Fruit fly (Drosophila melanogaster) whole organism, embryonic: ENCODE results near the gene CG33791.

Experiments used
- Atf6 ChIP-seq: fragments of 200-800 bp; sonication (Bioruptor generic); IDR thresholded peaks from 2 replicates; pipeline ENCODE4 v1.3.6; 2022; ENCODE audit warnings: missing biosample characterization, missing genetic modification characterization
- CG10147 ChIP-seq: fragments of 200-800 bp; sonication (Bioruptor generic); optimal IDR thresholded peaks from 2 replicates; lab custom pipeline; 2019; ENCODE audit warnings: missing biosample characterization, mild to moderate bottlenecking, missing genetic modification characterization, moderate library complexity
- CG10209 ChIP-seq: fragments of 200-800 bp; sonication (Bioruptor generic); optimal IDR thresholded peaks from 3 replicates; lab custom pipeline; 2017; ENCODE audit warnings: missing biosample characterization, mild to moderate bottlenecking, missing genetic modification characterization, missing genetic modification reagents
- CG1024 ChIP-seq: fragments of 200-800 bp; sonication (Bioruptor generic); IDR thresholded peaks from 2 replicates; pipeline ENCODE4 v1.3.6; 2022; ENCODE audit warnings: missing biosample characterization, missing genetic modification characterization
- CG10267 ChIP-seq: fragments of 200-800 bp; sonication (Bioruptor generic); optimal IDR thresholded peaks from 2 replicates; lab custom pipeline; 2018; ENCODE audit warnings: missing biosample characterization, mild to moderate bottlenecking, missing genetic modification characterization, moderate library complexity
- CG10366 ChIP-seq: fragments of 200-800 bp; sonication (Bioruptor generic); IDR thresholded peaks from 2 replicates; pipeline ENCODE4 v1.3.6; 2022; ENCODE audit warnings: missing biosample characterization, missing genetic modification characterization
- CG10543 ChIP-seq: fragments of 200-800 bp; sonication (Bioruptor generic); optimal IDR thresholded peaks from 3 replicates; lab custom pipeline; 2017; ENCODE audit warnings: missing biosample characterization, mild to moderate bottlenecking, missing genetic modification characterization, moderate library complexity
- CG12155 ChIP-seq: fragments of 200-800 bp; sonication (Bioruptor generic); optimal IDR thresholded peaks from 3 replicates; lab custom pipeline; 2016; ENCODE audit warnings: missing biosample characterization, missing genetic modification characterization
- CG12744 ChIP-seq: fragments of 200-800 bp; sonication (Bioruptor generic); optimal IDR thresholded peaks from 2 replicates; lab custom pipeline; 2016; ENCODE audit warnings: missing biosample characterization, missing genetic modification characterization
- CG13123 ChIP-seq: fragments of 200-800 bp; sonication (Bioruptor generic); optimal IDR thresholded peaks from 2 replicates; lab custom pipeline; 2016; ENCODE audit warnings: missing biosample characterization, missing genetic modification characterization
- CG13894 ChIP-seq: fragments of 200-800 bp; sonication (Bioruptor generic); optimal IDR thresholded peaks from 3 replicates; lab custom pipeline; 2018; ENCODE audit warnings: missing biosample characterization, mild to moderate bottlenecking, missing genetic modification characterization, moderate library complexity
- CG15514 ChIP-seq: fragments of 200-800 bp; sonication (Bioruptor generic); optimal IDR thresholded peaks from 3 replicates; lab custom pipeline; 2017; ENCODE audit warnings: missing biosample characterization, missing genetic modification characterization, mild to moderate bottlenecking, moderate library complexity, missing genetic modification reagents
- CG16779 ChIP-seq: fragments of 200-800 bp; sonication (Bioruptor generic); IDR thresholded peaks from 2 replicates; pipeline ENCODE4 v1.3.6; 2022; ENCODE audit warnings: missing biosample characterization, missing genetic modification characterization
- CG2120 ChIP-seq: fragments of 200-800 bp; sonication (Bioruptor generic); optimal IDR thresholded peaks from 3 replicates; lab custom pipeline; 2016; ENCODE audit warnings: missing biosample characterization, missing genetic modification characterization
- CG3065 ChIP-seq: fragments of 200-800 bp; sonication (Bioruptor generic); optimal IDR thresholded peaks from 2 replicates; lab custom pipeline; 2016; ENCODE audit warnings: missing biosample characterization, missing genetic modification characterization
- CG31224 ChIP-seq: fragments of 200-800 bp; sonication (Bioruptor generic); IDR thresholded peaks from 2 replicates; pipeline ENCODE4 v1.3.6; 2022; ENCODE audit warnings: missing biosample characterization, missing genetic modification characterization
- CG31388 ChIP-seq: fragments of 200-800 bp; sonication (Bioruptor generic); optimal IDR thresholded peaks from 2 replicates; lab custom pipeline; 2016; ENCODE audit warnings: missing biosample characterization, missing genetic modification characterization
- CG32767 ChIP-seq: fragments of 200-800 bp; sonication (Bioruptor generic); IDR thresholded peaks from 2 replicates; pipeline ENCODE4 v1.3.6; 2022; ENCODE audit warnings: missing biosample characterization, missing genetic modification characterization
- CG34376 ChIP-seq: fragments of 200-800 bp; sonication (Bioruptor generic); optimal IDR thresholded peaks from 2 replicates; lab custom pipeline; 2018; ENCODE audit warnings: missing biosample characterization, mild to moderate bottlenecking, missing genetic modification characterization
- CG3995 ChIP-seq: fragments of 200-800 bp; sonication (Bioruptor generic); optimal IDR thresholded peaks from 3 replicates; lab custom pipeline; 2016; ENCODE audit warnings: missing biosample characterization, missing genetic modification characterization
- CG4360 ChIP-seq: fragments of 200-800 bp; sonication (Bioruptor generic); IDR thresholded peaks from 2 replicates; pipeline ENCODE4 v1.3.6; 2022; ENCODE audit warnings: missing biosample characterization, missing genetic modification characterization
- CG6765 ChIP-seq: fragments of 200-800 bp; sonication (Bioruptor generic); optimal IDR thresholded peaks from 3 replicates; lab custom pipeline; 2017; ENCODE audit warnings: missing biosample characterization, mild to moderate bottlenecking, missing genetic modification characterization
- CG8388 ChIP-seq: fragments of 200-800 bp; sonication (Bioruptor generic); optimal IDR thresholded peaks from 2 replicates; lab custom pipeline; 2019; ENCODE audit warnings: missing biosample characterization, mild to moderate bottlenecking, missing genetic modification characterization, moderate library complexity
- CG9932 ChIP-seq: fragments of 200-800 bp; sonication (Bioruptor generic); IDR thresholded peaks from 2 replicates; pipeline ENCODE4 v1.3.6; 2022; ENCODE audit warnings: missing biosample characterization, missing genetic modification characterization
- Dbx ChIP-seq: fragments of 200-800 bp; sonication (Bioruptor generic); IDR thresholded peaks from 3 replicates; pipeline ENCODE4 v1.3.6; 2022; ENCODE audit warnings: missing biosample characterization, missing genetic modification characterization
- Deaf1 ChIP-seq: fragments of 200-800 bp; optimal IDR thresholded peaks from 3 replicates; lab custom pipeline; 2019; ENCODE audit warnings: missing biosample characterization, mild to moderate bottlenecking, missing genetic modification characterization, moderate library complexity
- Kr ChIP-seq: fragments of 200-800 bp; sonication (Bioruptor generic); optimal IDR thresholded peaks from 2 replicates; lab custom pipeline; 2017; ENCODE audit warnings: missing biosample characterization, mild to moderate bottlenecking, missing genetic modification characterization
- Med ChIP-seq: fragments of 200-800 bp; sonication (Bioruptor generic); peaks from one replicate; lab custom pipeline; 2016; ENCODE audit warnings: missing biosample characterization, missing genetic modification characterization, mild to moderate bottlenecking, inconsistent platforms, moderate library complexity
- Trl ChIP-seq, 3 experiments: fragments of >200 bp in 2 of 3; fragments of 200-800 bp in 1 of 3; sonication (Bioruptor generic) in 1 of 3; optimal IDR thresholded peaks; 2 replicates in 1 of 3; 3 replicates in 2 of 3; lab custom pipeline; 2016 to 2017; ENCODE audit warnings: missing biosample characterization in 1 of 3, missing genetic modification characterization in 1 of 3
- az2 ChIP-seq: fragments of 200-800 bp; sonication (Bioruptor generic); optimal IDR thresholded peaks from 3 replicates; lab custom pipeline; 2016; ENCODE audit warnings: missing biosample characterization, missing genetic modification characterization
- bbx ChIP-seq: fragments of 200-800 bp; sonication (Bioruptor generic); IDR thresholded peaks from 2 replicates; pipeline ENCODE4 v1.3.6; 2022; ENCODE audit warnings: missing biosample characterization, missing genetic modification characterization; ENCODE audit not compliant: partially characterized antibody
- cg ChIP-seq: fragments of 200-800 bp; sonication (Bioruptor generic); optimal IDR thresholded peaks from 3 replicates; lab custom pipeline; 2019; ENCODE audit warnings: missing biosample characterization, mild to moderate bottlenecking, missing genetic modification characterization, moderate library complexity
- chinmo ChIP-seq: fragments of 200-800 bp; sonication (Bioruptor generic); IDR thresholded peaks from 4 replicates; pipeline ENCODE4 v1.3.6; 2022; ENCODE audit warnings: missing biosample characterization, missing genetic modification characterization; ENCODE audit not compliant: partially characterized antibody
- crol ChIP-seq: fragments of 200-800 bp; sonication (Bioruptor generic); IDR thresholded peaks from 2 replicates; pipeline ENCODE4 v1.3.6; 2022; ENCODE audit warnings: missing biosample characterization, missing genetic modification characterization
- ewg ChIP-seq: fragments of 200-800 bp; sonication (Bioruptor generic); optimal IDR thresholded peaks from 3 replicates; lab custom pipeline; 2017; ENCODE audit warnings: mild to moderate bottlenecking, missing biosample characterization, missing genetic modification reagents, missing genetic modification characterization
- gt ChIP-seq: fragments of 200-800 bp; sonication (Bioruptor generic); IDR thresholded peaks from 2 replicates; pipeline ENCODE4 v1.3.6; 2022; ENCODE audit warnings: missing biosample characterization, missing genetic modification characterization
- lbe ChIP-seq: fragments of 200-800 bp; sonication (Bioruptor generic); optimal IDR thresholded peaks from 2 replicates; lab custom pipeline; 2016; ENCODE audit warnings: missing biosample characterization, mild to moderate bottlenecking, missing genetic modification characterization
- nom ChIP-seq: fragments of 200-800 bp; sonication (Bioruptor generic); optimal IDR thresholded peaks from 2 replicates; lab custom pipeline; 2017; ENCODE audit warnings: missing biosample characterization, missing genetic modification characterization, mild to moderate bottlenecking, moderate library complexity, missing genetic modification reagents
- run ChIP-seq: fragments of 200-800 bp; sonication (Bioruptor generic); optimal IDR thresholded peaks from 3 replicates; lab custom pipeline; 2018; ENCODE audit warnings: missing biosample characterization, mild to moderate bottlenecking, missing genetic modification characterization
- scrt ChIP-seq: fragments of 200-800 bp; sonication (Bioruptor generic); optimal IDR thresholded peaks from 2 replicates; lab custom pipeline; 2018; ENCODE audit warnings: missing biosample characterization, mild to moderate bottlenecking, missing genetic modification characterization, moderate library complexity
- sim ChIP-seq: fragments of 200-800 bp; sonication (Bioruptor generic); IDR thresholded peaks from 2 replicates; pipeline ENCODE4 v1.3.6; 2022; ENCODE audit warnings: missing biosample characterization, missing genetic modification characterization
- slbo ChIP-seq: fragments of 200-800 bp; sonication (Bioruptor generic); IDR thresholded peaks from 2 replicates; pipeline ENCODE4 v1.3.6; 2022; ENCODE audit warnings: missing biosample characterization, missing genetic modification characterization
- slp2 ChIP-seq: fragments of 200-800 bp; sonication (Bioruptor generic); optimal IDR thresholded peaks from 2 replicates; lab custom pipeline; 2016; ENCODE audit warnings: missing biosample characterization, missing genetic modification characterization
- so ChIP-seq: fragments of 200-800 bp; sonication (Bioruptor generic); IDR thresholded peaks from 3 replicates; pipeline ENCODE4 v1.3.6; 2022; ENCODE audit warnings: missing biosample characterization, missing genetic modification characterization
- tap ChIP-seq: fragments of 200-800 bp; optimal IDR thresholded peaks from 3 replicates; lab custom pipeline; 2019; ENCODE audit warnings: missing biosample characterization, mild to moderate bottlenecking, missing genetic modification characterization, moderate library complexity
- ttk ChIP-seq: fragments of 200-800 bp; sonication (Bioruptor generic); IDR thresholded peaks from 2 replicates; pipeline ENCODE4 v2.1.2; 2022; ENCODE audit warnings: missing biosample characterization, missing genetic modification characterization
- vnd ChIP-seq: fragments of 200-800 bp; sonication (Bioruptor generic); IDR thresholded peaks from 3 replicates; pipeline ENCODE4 v1.3.6; 2022; ENCODE audit warnings: missing biosample characterization, missing genetic modification characterization; ENCODE audit not compliant: partially characterized antibody

Gene CG33791

DNA sequence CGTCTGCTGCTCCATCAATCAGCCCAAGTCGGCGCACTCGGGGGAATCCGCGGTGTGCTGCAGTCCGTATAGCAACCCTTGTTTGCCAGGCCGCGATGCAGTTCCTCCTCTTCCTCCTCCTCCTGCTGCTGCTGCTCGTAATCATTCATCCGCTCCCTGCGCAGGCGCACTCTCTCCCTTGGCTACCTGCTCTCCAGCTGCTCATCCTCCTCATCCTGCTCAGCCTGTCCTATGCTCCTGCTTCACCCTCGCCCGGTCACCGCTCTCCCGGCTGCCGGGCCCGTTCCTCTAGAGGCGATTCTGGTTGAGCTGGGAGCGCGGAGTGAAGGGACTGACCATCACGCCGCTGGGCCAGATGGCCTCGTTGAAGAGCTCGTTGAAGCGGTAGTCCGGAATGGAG is 24.2 kb downstream of the CG33791 start:
- TF ChIP-seq Trl (optimal IDR thresholded peaks at IDR 0.05; lab: Kevin White, UChicago) (peak; percentile 15 to 38), Trl (GFP tag; optimal IDR thresholded peaks at IDR 0.05; lab: Kevin White, UChicago) (no peak), CG31224 (GFP tag; lab: Robert Waterston, UW) (peak; percentile 48; the same call in 1 of the 2 replicates), crol (peak; percentile 74), gt (GFP tag; lab: Robert Waterston, UW) (no peak), chinmo (GFP tag; lab: Robert Waterston, UW) (0 out of 4 replicates have a peak, but pooled peaks have one; percentile 42), ewg (peak; percentile 89), CG10209 (GFP tag; lab: Kevin White, UChicago) (no peak), CG4360 (no peak), Deaf1 (tag; lab: Kevin White, UChicago) (peak; percentile 31), run (tag; lab: Kevin White, UChicago) (no peak)

DNA sequence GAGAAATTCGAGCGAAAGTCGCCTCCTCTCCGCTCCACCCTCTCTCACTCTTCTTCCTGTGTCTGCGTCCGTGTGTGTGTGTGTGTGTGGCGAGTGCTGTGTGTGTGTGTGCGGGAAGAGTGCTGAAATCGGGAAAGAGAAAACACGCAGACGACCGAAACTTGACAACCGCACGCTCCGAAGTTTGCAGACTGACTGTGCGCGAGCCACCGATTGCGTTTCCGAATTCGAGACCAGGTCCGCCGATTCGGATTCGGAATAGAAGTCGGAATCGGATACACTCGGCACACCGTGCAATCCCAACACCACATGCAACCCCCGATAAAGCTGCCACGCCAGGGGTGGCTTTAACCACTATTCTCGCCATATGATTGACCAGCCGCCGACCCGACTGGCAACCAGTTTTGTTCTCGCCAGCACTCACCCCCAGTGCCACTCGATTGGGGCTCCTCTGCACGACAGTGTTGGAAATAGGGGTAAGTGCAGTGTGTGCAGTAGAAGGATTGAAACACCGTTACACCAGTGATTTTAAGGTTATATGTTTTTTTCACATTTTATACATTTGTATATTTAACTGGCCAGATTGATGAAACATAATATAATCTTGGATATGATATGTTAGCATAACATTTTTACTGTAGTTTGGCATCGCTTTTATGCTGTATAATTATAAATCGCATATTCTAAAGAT is 25.6 kb downstream of the CG33791 start, which contains the start of gene CG13928:
TSS of gene CG13928 (minus strand) at position 202 of the 691 bp plus-strand sequence.
- TF ChIP-seq lbe (GFP tag; lab: Kevin White, UChicago) (no peak), CG9932 (GFP tag; lab: Robert Waterston, UW) (no peak), ewg (peak; percentile 89), CG2120 (peak; percentile 10), CG15514 (GFP tag; lab: Kevin White, UChicago) (peak; percentile 21), Atf6 (GFP tag; lab: Robert Waterston, UW) (0 out of 2 replicates have a peak, but pooled peaks have one; percentile 5), ttk (GFP tag; lab: Robert Waterston, UW) (0 out of 2 replicates have a peak, but pooled peaks have one; percentile 17), CG31388 (GFP tag; lab: Kevin White, UChicago) (no peak), cg (GFP tag; lab: Kevin White, UChicago) (peak; percentile 77), az2 (GFP tag; lab: Kevin White, UChicago) (no peak), slbo (GFP tag; lab: Robert Waterston, UW) (peak; percentile 12; the same call in 1 of the 2 replicates), vnd (GFP tag; lab: Robert Waterston, UW) (0 out of 3 replicates have a peak, but pooled peaks have one; percentile 12), CG16779 (peak; percentile 87), sim (no peak), Kr (GFP tag; lab: Kevin White, UChicago) (peak; percentile 44), CG10147 (GFP tag; lab: Kevin White, UChicago) (no peak), CG3995 (GFP tag; lab: Kevin White, UChicago) (peak; percentile 60), CG10267 (tag; lab: Kevin White, UChicago) (peak; percentile 44), scrt (GFP tag; lab: Kevin White, UChicago) (peak; percentile 42), CG34376 (GFP tag; lab: Kevin White, UChicago) (peak; percentile 16), Med (GFP tag; lab: Kevin White, UChicago) (peak; percentile 53), Dbx (peak; percentile 42; the same call in 1 of the 3 replicates), CG13894 (tag; lab: Kevin White, UChicago) (peak; percentile 98), CG6765 (GFP tag; lab: Kevin White, UChicago) (peak; percentile 1), bbx (GFP tag; lab: Robert Waterston, UW) (no peak), CG13123 (GFP tag; lab: Kevin White, UChicago) (no peak), CG12744 (GFP tag; lab: Kevin White, UChicago) (no peak), Deaf1 (tag; lab: Kevin White, UChicago) (peak; percentile 94), CG8388 (no peak), CG10366 (GFP tag; lab: Robert Waterston, UW) (no peak), slp2 (no peak), CG10543 (GFP tag; lab: Kevin White, UChicago) (peak; percentile 19), CG3065 (no peak), CG1024 (GFP tag; lab: Robert Waterston, UW) (0 out of 2 replicates have a peak, but pooled peaks have one; percentile 20), so (GFP tag; lab: Robert Waterston, UW) (0 out of 3 replicates have a peak, but pooled peaks have one; percentile 30), tap (no peak), CG32767 (GFP tag; lab: Robert Waterston, UW) (no peak), nom (GFP tag; lab: Kevin White, UChicago) (peak; percentile 23), CG12155 (peak; percentile 14)
